Worm (Caenorhabditis elegans) whole organism, early embryonic: Measurements from ENCODE around the gene zyg-11.

Source experiments
- F13C5.2 ChIP-seq: sonication (generic microtip); optimal IDR thresholded peaks from 2 replicates; lab custom pipeline; 2017; ENCODE audit warnings: mild to moderate bottlenecking, missing genetic modification characterization, inconsistent platforms, missing compliant biosample characterization
- ama-1 ChIP-seq: fragments of 150-350 bp; optimal IDR thresholded peaks from 2 replicates; lab custom pipeline; 2014
- ceh-36 ChIP-seq: sonication (generic microtip); optimal IDR thresholded peaks from 2 replicates; lab custom pipeline; 2016; ENCODE audit warnings: missing genetic modification characterization, inconsistent platforms, missing compliant biosample characterization
- ets-7 ChIP-seq: sonication (generic microtip); optimal IDR thresholded peaks from 2 replicates; lab custom pipeline; 2016; ENCODE audit warnings: missing genotype, missing genetic modification characterization, missing compliant biosample characterization
- hnd-1 ChIP-seq: sonication (generic microtip); optimal IDR thresholded peaks from 2 replicates; lab custom pipeline; 2016; ENCODE audit warnings: missing genetic modification characterization, missing compliant biosample characterization
- scrt-1 ChIP-seq: fragments of 200-800 bp; sonication (Bioruptor generic); IDR thresholded peaks from 2 replicates; pipeline ENCODE4 v1.3.6; 2022; ENCODE audit warnings: missing genetic modification characterization, missing compliant biosample characterization
- sea-1 ChIP-seq: fragments of 200-800 bp; sonication (Bioruptor generic); conservative IDR thresholded peaks from 2 replicates; pipeline ENCODE4 v1.3.6; 2022; ENCODE audit warnings: missing genetic modification characterization, missing compliant biosample characterization
- tbx-11 ChIP-seq: fragments of 200-800 bp; sonication (Bioruptor generic); IDR thresholded peaks from 2 replicates; pipeline ENCODE4 v1.3.6; 2022; ENCODE audit warnings: missing genetic modification characterization, missing compliant biosample characterization
- tra-4 ChIP-seq: sonication (generic microtip); optimal IDR thresholded peaks from 2 replicates; lab custom pipeline; 2017; ENCODE audit warnings: missing genetic modification characterization, missing compliant biosample characterization

- TF ChIP-seq ama-1 (lab: Kevin White, UChicago) (no peak), tra-4 (tag; lab: Kevin White, UChicago) (no peak), tbx-11 (no peak), hnd-1 (tag; lab: Kevin White, UChicago) (no peak), sea-1 (GFP tag; lab: Robert Waterston, UW) (no peak), ceh-36 (tag; lab: Kevin White, UChicago) (no peak), ets-7 (tag; lab: Kevin White, UChicago) (no peak), scrt-1 (GFP tag; lab: Robert Waterston, UW) (no peak), F13C5.2 (tag; lab: Kevin White, UChicago) (no peak)
Measured at ce11 chrII:8052172-8052571, 34.7 kb downstream of the zyg-11 start.
